ENCODE assay signal across 2 fruit fly cellular contexts in the genomic region with DNA sequence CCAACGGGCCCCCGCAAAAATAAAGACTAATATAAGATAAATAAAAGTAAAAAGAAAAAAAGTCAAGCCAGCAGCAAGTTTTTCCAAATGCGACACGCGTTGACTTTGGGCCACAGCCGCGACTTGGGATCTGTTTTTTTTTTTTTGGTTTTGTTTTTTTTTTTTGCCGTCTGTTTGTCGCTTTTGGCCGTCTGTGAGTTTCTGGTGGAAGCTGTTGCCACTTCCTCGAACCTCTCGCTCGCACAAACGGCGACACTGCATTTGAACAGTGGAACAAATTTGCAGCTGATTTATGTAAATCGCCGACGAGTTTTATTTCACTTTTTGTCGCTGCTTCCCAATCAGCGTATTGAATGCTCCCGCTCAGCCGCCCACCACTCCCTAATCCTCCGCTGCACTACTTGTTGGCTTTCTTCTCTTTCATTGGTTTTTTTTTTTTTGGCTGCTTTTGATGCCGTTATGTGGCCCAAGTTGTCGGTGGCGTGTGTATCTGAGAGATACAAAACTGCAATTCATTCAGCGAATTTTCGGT.
TF ChIP-seq lines count a peak whose summit lies in the region.

No protein-coding gene starts in this region.

TF ChIP-seq in whole organism, embryonic, 481 proteins besides CTCF, POLR2A, EP300 and RAD21 (continued from another document):
- TF ChIP-seq bigmax (GFP tag; optimal IDR thresholded peaks at IDR 0.05; lab: Kevin White, UChicago) (no peak), Lim3 (GFP tag; IDR thresholded peaks at IDR 0.05; lab: Robert Waterston, UW) (no peak), cg (GFP tag; optimal IDR thresholded peaks at IDR 0.05; lab: Kevin White, UChicago) (no peak), CG7357 (GFP tag; IDR thresholded peaks at IDR 0.05; lab: Robert Waterston, UW) (no peak), Poxn (GFP tag; IDR thresholded peaks at IDR 0.05; lab: Robert Waterston, UW) (no peak), cwo (GFP tag; optimal IDR thresholded peaks at IDR 0.05; lab: Kevin White, UChicago) (no peak), CG8359 (GFP tag; optimal IDR thresholded peaks at IDR 0.05; lab: Kevin White, UChicago; ENCODE audit: borderline replicate concordance) (no peak), trem (tag; optimal IDR thresholded peaks at IDR 0.05; lab: Kevin White, UChicago) (no peak), CG4707 (GFP tag; optimal IDR thresholded peaks at IDR 0.05; lab: Kevin White, UChicago) (peak; percentile 61), dmrt99B (tag; optimal IDR thresholded peaks at IDR 0.05; lab: Kevin White, UChicago) (no peak), sqz (GFP tag; optimal IDR thresholded peaks at IDR 0.05; lab: Kevin White, UChicago) (peak; percentile 26), Drgx (GFP tag; IDR thresholded peaks at IDR 0.05; lab: Robert Waterston, UW) (peak; percentile 58), Xrp1 (GFP tag; IDR thresholded peaks at IDR 0.05; lab: Robert Waterston, UW) (0 out of 2 replicates have a peak, but pooled peaks have one; percentile 4), CG4820 (GFP tag; optimal IDR thresholded peaks at IDR 0.05; lab: Kevin White, UChicago) (no peak), ken (GFP tag; IDR thresholded peaks at IDR 0.05; lab: Robert Waterston, UW) (no peak), Ets65A (GFP tag; lab: Kevin White, UChicago) (peak; percentile 38), pzg (GFP tag; optimal IDR thresholded peaks at IDR 0.05; lab: Kevin White, UChicago) (no peak), CG8924 (tag; optimal IDR thresholded peaks at IDR 0.05; lab: Kevin White, UChicago) (no peak), CG7271 (tag; optimal IDR thresholded peaks at IDR 0.05; lab: Kevin White, UChicago) (no peak), CG13624 (GFP tag; optimal IDR thresholded peaks at IDR 0.05; lab: Kevin White, UChicago) (no peak), CG4617 (GFP tag; optimal IDR thresholded peaks at IDR 0.05; lab: Kevin White, UChicago; ENCODE audit: borderline replicate concordance) (no peak), BEAF-32 (GFP tag; optimal IDR thresholded peaks at IDR 0.05; lab: Kevin White, UChicago) (no peak), CG18262 (tag; optimal IDR thresholded peaks at IDR 0.05; lab: Kevin White, UChicago) (no peak), eyg (GFP tag; optimal IDR thresholded peaks at IDR 0.05; lab: Kevin White, UChicago) (no peak), gcm2 (GFP tag; optimal IDR thresholded peaks at IDR 0.05; lab: Kevin White, UChicago) (no peak), sr (GFP tag; IDR thresholded peaks at IDR 0.05; lab: Robert Waterston, UW) (peak; percentile 66), CG13424 (tag; optimal IDR thresholded peaks at IDR 0.05; lab: Kevin White, UChicago) (no peak), CG8089 (GFP tag; optimal IDR thresholded peaks at IDR 0.05; lab: Kevin White, UChicago) (no peak), sd (tag; optimal IDR thresholded peaks at IDR 0.05; lab: Kevin White, UChicago) (no peak), oc (tag; optimal IDR thresholded peaks at IDR 0.05; lab: Kevin White, UChicago) (peak; percentile 66), row (GFP tag; IDR thresholded peaks at IDR 0.05; lab: Robert Waterston, UW) (peak; percentile 33; the same call in 1 of the 3 replicates), Sry-δ (GFP tag; optimal IDR thresholded peaks at IDR 0.05; lab: Kevin White, UChicago) (no peak), zen2 (GFP tag; IDR thresholded peaks at IDR 0.05; lab: Robert Waterston, UW; ENCODE audit: partially characterized antibody) (no peak), hth (optimal IDR thresholded peaks at IDR 0.05; lab: Kevin White, UChicago) (no peak)

TF ChIP-seq in whole organism, prepupa, 60 proteins besides CTCF, POLR2A, EP300 and RAD21 (continued from another document):
- TF ChIP-seq CG15336 (GFP tag; IDR thresholded peaks at IDR 0.05; lab: Robert Waterston, UW): peak; percentile 50
- no peak for TF ChIP-seq OdsH (GFP tag; optimal IDR thresholded peaks at IDR 0.05; lab: Kevin White, UChicago)
- no peak for TF ChIP-seq CG3919 (GFP tag; optimal IDR thresholded peaks at IDR 0.05; lab: Kevin White, UChicago)
- no peak for TF ChIP-seq Met (GFP tag; optimal IDR thresholded peaks at IDR 0.05; lab: Kevin White, UChicago)
- no peak for TF ChIP-seq Hr4 (GFP tag; optimal IDR thresholded peaks at IDR 0.05; lab: Kevin White, UChicago)
- TF ChIP-seq salr (GFP tag; optimal IDR thresholded peaks at IDR 0.05; lab: Kevin White, UChicago): no peak
- no peak for TF ChIP-seq Blimp-1 (GFP tag; optimal IDR thresholded peaks at IDR 0.05; lab: Kevin White, UChicago)
- no peak for TF ChIP-seq svp (GFP tag; lab: Kevin White, UChicago)
- no peak for TF ChIP-seq CG7368 (GFP tag; optimal IDR thresholded peaks at IDR 0.05; lab: Kevin White, UChicago)
- no peak for TF ChIP-seq CG11902 (GFP tag; optimal IDR thresholded peaks at IDR 0.05; lab: Kevin White, UChicago)
- TF ChIP-seq Hr38 (GFP tag; optimal IDR thresholded peaks at IDR 0.05; lab: Kevin White, UChicago): no peak
- TF ChIP-seq CG32006 (GFP tag; optimal IDR thresholded peaks at IDR 0.05; lab: Kevin White, UChicago): peak; percentile 14
- TF ChIP-seq Ets96B (tag; optimal IDR thresholded peaks at IDR 0.05; lab: Kevin White, UChicago): no peak
- no peak for TF ChIP-seq CG34406 (GFP tag; optimal IDR thresholded peaks at IDR 0.05; lab: Kevin White, UChicago)
- TF ChIP-seq CG3032 (tag; optimal IDR thresholded peaks at IDR 0.05; lab: Kevin White, UChicago): no peak
- TF ChIP-seq CG8119 (GFP tag; IDR thresholded peaks at IDR 0.05; lab: Robert Waterston, UW): peak; percentile 72
- TF ChIP-seq cyc (GFP tag; optimal IDR thresholded peaks at IDR 0.05; lab: Kevin White, UChicago): no peak
- TF ChIP-seq dac (GFP tag; optimal IDR thresholded peaks at IDR 0.05; lab: Kevin White, UChicago): no peak
- TF ChIP-seq esn (GFP tag; optimal IDR thresholded peaks at IDR 0.05; lab: Kevin White, UChicago): no peak
- no peak for TF ChIP-seq CG11762 (GFP tag; optimal IDR thresholded peaks at IDR 0.05; lab: Kevin White, UChicago; ENCODE audit: insufficient read depth)
- TF ChIP-seq Sox14 (GFP tag; optimal IDR thresholded peaks at IDR 0.05; lab: Kevin White, UChicago): no peak
- TF ChIP-seq topi (GFP tag; optimal IDR thresholded peaks at IDR 0.05; lab: Kevin White, UChicago): no peak
